Worm (Caenorhabditis elegans) whole organism, L4 larva: ENCODE data around the gene srt-41.

ENCODE experiments used
- D1046.2 ChIP-seq: fragments of 200-800 bp; sonication (Bioruptor generic); IDR thresholded peaks from 2 replicates; pipeline ENCODE4 v1.3.6; 2022; ENCODE audit warnings: missing genetic modification characterization, missing compliant biosample characterization
- Y48G9A.11 ChIP-seq: fragments of 200-800 bp; sonication (Bioruptor generic); IDR thresholded peaks from 2 replicates; pipeline ENCODE4 v1.3.6; 2022; ENCODE audit warnings: missing genetic modification reagents, missing genetic modification characterization, missing compliant biosample characterization
- Y5F2A.4 ChIP-seq: fragments of 200-800 bp; sonication (Bioruptor generic); optimal IDR thresholded peaks from 2 replicates; lab custom pipeline; 2018; ENCODE audit warnings: mild to moderate bottlenecking, missing genetic modification characterization, missing compliant biosample characterization
- aha-1 ChIP-seq: fragments of 150-350 bp; peaks from one replicate; lab custom pipeline; 2014; ENCODE audit warnings: missing biosample characterization, missing genetic modification characterization
- ceh-20 ChIP-seq: fragments of 200-800 bp; sonication (Bioruptor generic); IDR thresholded peaks from 2 replicates; pipeline ENCODE4 v1.3.6; 2022; ENCODE audit warnings: missing genetic modification reagents, missing genetic modification characterization, missing compliant biosample characterization
- ceh-82 ChIP-seq: sonication (generic microtip); optimal IDR thresholded peaks from 2 replicates; lab custom pipeline; 2017; ENCODE audit warnings: missing biosample characterization, missing genetic modification characterization
- ces-1 ChIP-seq: fragments of 150-350 bp; sonication (generic microtip); optimal IDR thresholded peaks from 4 replicates; lab custom pipeline; 2014; ENCODE audit warnings: missing biosample characterization, missing genetic modification reagents, missing genetic modification characterization
- ctbp-1 ChIP-seq: fragments of 200-800 bp; sonication (Bioruptor generic); IDR thresholded peaks from 2 replicates; pipeline ENCODE4 v1.3.6; 2022; ENCODE audit warnings: missing genetic modification reagents, missing genetic modification characterization, missing compliant biosample characterization
- daf-16 ChIP-seq, 3 experiments: sonication (generic microtip); optimal IDR thresholded peaks; 2 replicates each; lab custom pipeline; 2016 to 2017; ENCODE audit warnings: missing genetic modification characterization in 3 of 3, missing genetic modification reagents in 3 of 3, mild to moderate bottlenecking in 2 of 3, missing compliant biosample characterization in 2 of 3, missing biosample characterization in 1 of 3, moderate library complexity in 1 of 3
- daf-19 ChIP-seq: fragments of 200-800 bp; sonication (Bioruptor generic); conservative IDR thresholded peaks from 2 replicates; pipeline ENCODE4 v1.3.6; 2022; ENCODE audit warnings: missing genetic modification characterization, missing compliant biosample characterization
- daf-8 ChIP-seq: fragments of 200-800 bp; sonication (Bioruptor generic); IDR thresholded peaks from 2 replicates; pipeline ENCODE4 v1.3.6; 2022; ENCODE audit warnings: missing genetic modification characterization, missing compliant biosample characterization
- dpl-1 ChIP-seq: fragments of 150-350 bp; optimal IDR thresholded peaks from 2 replicates; lab custom pipeline; 2014; ENCODE audit warnings: missing biosample characterization, missing genetic modification reagents, missing genetic modification characterization
- dve-1 ChIP-seq: sonication (generic microtip); optimal IDR thresholded peaks from 2 replicates; lab custom pipeline; 2017; ENCODE audit warnings: antibody characterized with exemption, mild to moderate bottlenecking, missing genetic modification characterization, missing compliant biosample characterization; ENCODE audit not compliant: insufficient read depth
- gei-8 ChIP-seq: fragments of 200-800 bp; sonication (Bioruptor generic); optimal IDR thresholded peaks from 2 replicates; lab custom pipeline; 2018; ENCODE audit warnings: mild to moderate bottlenecking, missing genetic modification characterization, missing compliant biosample characterization
- hif-1 ChIP-seq, 2 experiments: sonication (generic microtip); optimal IDR thresholded peaks; 2 replicates each; lab custom pipeline; 2016 to 2017; ENCODE audit warnings: missing compliant biosample characterization in 2 of 2, missing genetic modification characterization in 2 of 2, missing genetic modification reagents in 2 of 2, missing genotype in 2 of 2, mild to moderate bottlenecking in 1 of 2
- hlh-11 ChIP-seq: fragments of 200-800 bp; sonication (Bioruptor generic); optimal IDR thresholded peaks from 2 replicates; lab custom pipeline; 2018; ENCODE audit warnings: mild to moderate bottlenecking, missing genetic modification characterization, missing compliant biosample characterization
- hlh-30 ChIP-seq: sonication (generic microtip); optimal IDR thresholded peaks from 2 replicates; lab custom pipeline; 2017; ENCODE audit warnings: antibody characterized with exemption, mild to moderate bottlenecking, missing genetic modification characterization, missing compliant biosample characterization; ENCODE audit not compliant: insufficient read depth
- hmg-1.1 ChIP-seq: fragments of 200-800 bp; sonication (Bioruptor generic); IDR thresholded peaks from 2 replicates; pipeline ENCODE4 v1.3.6; 2022; ENCODE audit warnings: missing genetic modification reagents, missing genetic modification characterization, missing compliant biosample characterization
- lim-7 ChIP-seq: fragments of 200-800 bp; sonication (Bioruptor generic); IDR thresholded peaks from 2 replicates; pipeline ENCODE4 v1.3.6; 2022; ENCODE audit warnings: missing genetic modification characterization, missing compliant biosample characterization
- lin-1 ChIP-seq: fragments of 200-800 bp; sonication (Bioruptor generic); IDR thresholded peaks from 2 replicates; pipeline ENCODE4 v1.3.6; 2022; ENCODE audit warnings: missing genetic modification reagents, missing genetic modification characterization, missing compliant biosample characterization
- lin-13 ChIP-seq: fragments of 150-350 bp; optimal IDR thresholded peaks from 2 replicates; lab custom pipeline; 2014; ENCODE audit warnings: missing biosample characterization, missing genetic modification reagents, missing genetic modification characterization
- lin-38 ChIP-seq: fragments of 200-800 bp; sonication (Bioruptor generic); IDR thresholded peaks from 2 replicates; pipeline ENCODE4 v1.3.6; 2022; ENCODE audit warnings: missing genetic modification reagents, missing genetic modification characterization, missing compliant biosample characterization
- lsy-2 ChIP-seq, 2 experiments: fragments of 150-350 bp in 1 of 2; sonication (generic microtip) in 1 of 2; optimal IDR thresholded peaks; 2 replicates each; lab custom pipeline; 2014 to 2017; ENCODE audit warnings: missing biosample characterization in 2 of 2, missing genetic modification characterization in 2 of 2
- madf-5 ChIP-seq, 2 experiments: fragments of 200-800 bp; sonication (Bioruptor generic); IDR thresholded peaks; 2 replicates each; pipeline ENCODE4 v1.3.6; 2022; ENCODE audit warnings: missing compliant biosample characterization in 2 of 2, missing genetic modification characterization in 2 of 2
- madf-9 ChIP-seq: fragments of 200-800 bp; sonication (Bioruptor generic); conservative IDR thresholded peaks from 2 replicates; pipeline ENCODE4 v1.3.6; 2022; ENCODE audit warnings: missing genetic modification reagents, missing genetic modification characterization, missing compliant biosample characterization
- mdt-29 ChIP-seq: fragments of 200-800 bp; sonication (Bioruptor generic); IDR thresholded peaks from 2 replicates; pipeline ENCODE4 v1.3.6; 2022; ENCODE audit warnings: missing genetic modification reagents, missing genetic modification characterization, missing compliant biosample characterization
- mep-1 ChIP-seq: fragments of 150-350 bp; sonication (generic microtip); optimal IDR thresholded peaks from 3 replicates; lab custom pipeline; 2014; ENCODE audit warnings: missing biosample characterization, missing genetic modification characterization
- mxl-3 ChIP-seq: fragments of 200-800 bp; sonication (Bioruptor generic); optimal IDR thresholded peaks from 2 replicates; lab custom pipeline; 2018; ENCODE audit warnings: mild to moderate bottlenecking, missing genetic modification characterization, missing compliant biosample characterization
- nhr-111 ChIP-seq: fragments of 200-800 bp; sonication (Bioruptor generic); optimal IDR thresholded peaks from 2 replicates; lab custom pipeline; 2018; ENCODE audit warnings: mild to moderate bottlenecking, missing genetic modification characterization, missing compliant biosample characterization
- nhr-237 ChIP-seq: sonication (generic microtip); optimal IDR thresholded peaks from 2 replicates; lab custom pipeline; 2017; ENCODE audit warnings: missing biosample characterization, missing genetic modification characterization
- nhr-42 ChIP-seq: fragments of 200-800 bp; sonication (Bioruptor generic); IDR thresholded peaks from 2 replicates; pipeline ENCODE4 v1.3.6; 2022; ENCODE audit warnings: missing genetic modification characterization, missing compliant biosample characterization
- nhr-48 ChIP-seq: sonication (generic microtip); optimal IDR thresholded peaks from 2 replicates; lab custom pipeline; 2016; ENCODE audit warnings: mild to moderate bottlenecking, missing genetic modification characterization, missing compliant biosample characterization
- pha-4 ChIP-seq, 2 experiments: fragments of 150-350 bp in 1 of 2; fragments of 200-800 bp in 1 of 2; sonication (Bioruptor generic) in 1 of 2; IDR thresholded peaks in 1 of 2; optimal IDR thresholded peaks in 1 of 2; 2 replicates each; pipeline versions ENCODE4 v1.3.6 to Lab custom; 2014 to 2022; ENCODE audit warnings: missing genetic modification characterization in 2 of 2, missing genetic modification reagents in 2 of 2, missing biosample characterization in 1 of 2, missing compliant biosample characterization in 1 of 2
- rbr-2 ChIP-seq: sonication (generic microtip); optimal IDR thresholded peaks from 2 replicates; lab custom pipeline; 2016; ENCODE audit warnings: missing genotype, missing genetic modification characterization, missing compliant biosample characterization
- saeg-2 ChIP-seq: fragments of 200-800 bp; sonication (Bioruptor generic); IDR thresholded peaks from 2 replicates; pipeline ENCODE4 v1.3.6; 2022; ENCODE audit warnings: missing genetic modification reagents, missing genetic modification characterization, missing compliant biosample characterization
- sdz-12 ChIP-seq: fragments of 200-800 bp; sonication (Bioruptor generic); optimal IDR thresholded peaks from 2 replicates; lab custom pipeline; 2018; ENCODE audit warnings: mild to moderate bottlenecking, missing genetic modification characterization, missing compliant biosample characterization
- unc-62 ChIP-seq, 3 experiments: fragments of 150-350 bp in 1 of 3; sonication (generic microtip); optimal IDR thresholded peaks in 2 of 3; peaks in 1 of 3; 1 replicate in 1 of 3; 2 replicates in 2 of 3; lab custom pipeline; 2014 to 2017; ENCODE audit warnings: missing biosample characterization in 3 of 3, missing genetic modification characterization in 3 of 3, missing genetic modification reagents in 3 of 3, missing genotype in 1 of 3
- zfp-3 ChIP-seq: fragments of 200-800 bp; sonication (Bioruptor generic); conservative IDR thresholded peaks from 2 replicates; pipeline ENCODE4 v1.3.6; 2022; ENCODE audit warnings: missing genetic modification reagents, missing genetic modification characterization, missing compliant biosample characterization
- ztf-7 ChIP-seq: fragments of 150-350 bp; optimal IDR thresholded peaks from 2 replicates; lab custom pipeline; 2014; ENCODE audit warnings: missing biosample characterization, missing genetic modification characterization

Gene srt-41

DNA sequence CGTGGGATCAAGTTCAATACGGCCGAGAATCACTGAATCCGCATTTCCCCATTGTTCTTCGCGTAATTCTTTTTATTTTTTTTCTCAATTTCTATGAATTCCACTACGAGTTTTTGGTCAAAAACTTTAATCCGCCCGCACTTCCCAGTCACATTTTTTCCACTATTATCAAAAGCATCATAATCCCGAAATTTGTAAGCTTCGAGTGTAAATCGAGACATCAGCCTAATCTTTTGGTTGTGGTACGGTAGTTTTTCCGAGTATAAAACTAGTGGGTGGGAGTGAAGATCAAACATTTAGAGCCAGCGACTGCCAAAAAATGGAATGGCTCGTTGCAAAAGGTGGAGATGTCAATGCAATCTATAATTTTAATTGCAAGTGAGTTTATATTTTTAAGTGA is 4.2 kb upstream of the srt-41 start, which contains the start of gene srt-42:
TSS of gene srt-42 (plus strand) at position 301 of the 400 bp plus-strand sequence.
- TF ChIP-seq madf-9 (GFP tag; lab: Robert Waterston, UW) (no peak), lim-7 (GFP tag; lab: Robert Waterston, UW) (no peak)

DNA sequence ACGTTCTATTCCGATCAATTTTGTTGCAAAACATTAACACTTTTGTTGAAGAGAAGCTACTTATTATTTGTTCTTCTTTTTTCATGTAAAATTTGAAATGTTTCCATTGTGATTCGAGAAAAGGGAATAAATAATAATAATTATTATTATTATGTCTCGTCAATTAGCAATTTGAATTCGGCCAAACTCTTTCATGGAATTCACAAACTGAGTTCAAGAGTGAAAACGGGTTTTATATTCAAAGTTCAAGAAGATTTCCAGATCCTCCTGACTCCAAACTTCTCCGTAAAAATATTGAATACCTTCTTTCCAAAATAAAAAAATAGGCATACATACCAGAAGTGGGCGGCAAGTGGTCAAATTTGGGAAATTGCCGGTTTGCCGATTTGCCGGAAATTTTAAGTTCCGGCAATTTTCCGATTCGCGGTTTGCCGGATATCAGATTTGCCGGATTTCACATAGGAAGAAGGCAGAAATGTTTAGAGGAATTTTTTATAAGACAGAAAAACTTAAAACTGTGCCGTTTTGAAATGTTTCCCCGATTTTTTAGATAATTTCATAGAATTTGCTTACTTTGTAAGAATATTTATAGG is 2.9 kb upstream of the srt-41 start:
- TF ChIP-seq mxl-3 (peak; percentile 31), pha-4 (GFP tag; IDR thresholded peaks at IDR 0.05; lab: Robert Waterston, UW) (no peak), pha-4 (tag; optimal IDR thresholded peaks at IDR 0.05; lab: Kevin White, UChicago) (peak; percentile 56), aha-1 (peak; percentile 44), daf-8 (GFP tag; lab: Robert Waterston, UW) (no peak), zfp-3 (peak; percentile 46; the same call in 1 of the 2 replicates), lim-7 (GFP tag; lab: Robert Waterston, UW) (0 out of 2 replicates have a peak, but pooled peaks have one; percentile 19), hlh-11 (tag; lab: Kevin White, UChicago) (peak; percentile 3), nhr-42 (GFP tag; lab: Robert Waterston, UW) (no peak), daf-16 (GFP tag; optimal IDR thresholded peaks at IDR 0.05; lab: Kevin White, UChicago) (no peak), daf-16 (tag; optimal IDR thresholded peaks at IDR 0.05; lab: Kevin White, UChicago) (peak; percentile 14)

DNA sequence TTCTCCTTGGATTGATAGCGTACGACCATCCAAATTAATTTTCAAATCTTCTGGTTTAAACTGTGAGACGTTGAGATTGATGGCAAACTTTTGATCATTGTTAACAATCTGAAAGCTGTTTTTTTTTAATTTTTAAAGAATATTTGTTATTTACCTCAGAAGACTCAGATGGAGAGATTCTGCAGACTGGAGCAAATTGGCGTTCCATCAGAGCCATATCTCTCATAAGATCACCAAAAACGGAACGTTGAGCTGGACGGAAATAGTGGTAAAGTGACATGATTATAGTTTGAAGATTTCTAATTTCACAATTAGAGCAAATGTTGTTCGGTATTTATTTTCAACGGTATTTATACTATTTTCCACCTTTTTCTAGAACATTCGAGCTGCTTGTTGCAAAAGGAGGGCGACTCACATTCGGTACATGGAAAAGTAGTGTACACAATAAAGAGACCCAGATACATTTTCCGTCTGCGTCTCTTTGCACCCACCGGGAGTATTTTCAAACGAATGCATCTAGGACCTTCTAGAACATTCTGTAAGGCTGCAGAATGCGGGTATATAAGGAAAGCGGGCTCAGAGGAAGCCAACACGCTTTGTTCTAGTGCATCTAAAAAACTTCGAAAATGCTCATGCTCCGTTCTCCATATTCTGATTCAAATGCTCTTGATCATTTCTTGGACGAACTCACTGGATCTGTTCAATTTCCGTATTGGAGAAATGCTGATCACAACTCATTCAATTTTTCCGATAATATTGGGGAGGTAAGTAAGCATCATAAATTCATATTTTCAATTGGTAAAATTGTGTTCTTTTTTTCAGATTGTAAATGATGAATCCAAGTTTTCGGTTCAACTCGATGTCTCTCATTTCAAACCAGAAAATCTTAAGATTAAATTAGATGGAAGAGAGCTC is 2.0 kb upstream of the srt-41 start, which contains the start of the genes hsp-16.2 and hsp-16.41:
TSS of gene hsp-16.2 (minus strand) at position 313 of the 915 bp plus-strand sequence.
TSS of gene hsp-16.41 (plus strand) at position 534 of the 915 bp plus-strand sequence.
- TF ChIP-seq dpl-1 (GFP tag; lab: Kevin White, UChicago), result peak; percentile 27
- TF ChIP-seq Y5F2A.4 (GFP tag; lab: Kevin White, UChicago), result no peak
- peak; percentile 45 for TF ChIP-seq lin-38 (GFP tag; lab: Robert Waterston, UW)
- TF ChIP-seq daf-19 (GFP tag; lab: Robert Waterston, UW), result no peak
- peak; percentile 59; the same call in 1 of the 2 replicates for TF ChIP-seq ctbp-1 (GFP tag; lab: Robert Waterston, UW)
- 0 out of 2 replicates have a peak, but pooled peaks have one; percentile 38 for TF ChIP-seq D1046.2 (GFP tag; lab: Robert Waterston, UW)
- peak; percentile 34 for TF ChIP-seq ztf-7 (tag; lab: Kevin White, UChicago)
- no peak for TF ChIP-seq aha-1
- TF ChIP-seq nhr-42 (GFP tag; lab: Robert Waterston, UW), result no peak
- peak in 1 of 2 experiments; percentile 77 for TF ChIP-seq lsy-2 (tag; optimal IDR thresholded peaks at IDR 0.05; lab: Kevin White, UChicago)
- no peak for TF ChIP-seq lin-13 (GFP tag; lab: Kevin White, UChicago)
- TF ChIP-seq mxl-3, result peak; percentile 46
- TF ChIP-seq ceh-82 (tag; lab: Kevin White, UChicago), result no peak
- TF ChIP-seq pha-4 (GFP tag; IDR thresholded peaks at IDR 0.05; lab: Robert Waterston, UW), result peak; percentile 64
- TF ChIP-seq pha-4 (tag; optimal IDR thresholded peaks at IDR 0.05; lab: Kevin White, UChicago), result no peak
- peak; percentile 59 for TF ChIP-seq rbr-2 (tag; lab: Kevin White, UChicago)
- TF ChIP-seq nhr-111, result no peak
- TF ChIP-seq unc-62 (GFP tag; optimal IDR thresholded peaks at IDR 0.05 in 1 of 2; lab: Kevin White, UChicago), result peak in 1 of 2 experiments; percentile 29
- no peak for TF ChIP-seq unc-62 (tag; optimal IDR thresholded peaks at IDR 0.05; lab: Kevin White, UChicago)
- TF ChIP-seq sdz-12, result peak; percentile 52
- peak; percentile 94 for TF ChIP-seq nhr-48 (tag; lab: Kevin White, UChicago)
- TF ChIP-seq Y48G9A.11 (GFP tag; lab: Robert Waterston, UW), result no peak
- no peak for TF ChIP-seq hif-1 (tag; optimal IDR thresholded peaks at IDR 0.05; lab: Kevin White, UChicago)
- TF ChIP-seq hlh-11 (tag; lab: Kevin White, UChicago), result peak; percentile 73
- peak; percentile 40 for TF ChIP-seq hlh-30
- TF ChIP-seq mdt-29 (GFP tag; lab: Robert Waterston, UW), result peak; percentile 97
- peak; percentile 53 for TF ChIP-seq hmg-1.1 (GFP tag; lab: Robert Waterston, UW)
- 0 out of 2 replicates have a peak, but pooled peaks have one; percentile 45 for TF ChIP-seq saeg-2 (GFP tag; lab: Robert Waterston, UW)
- 0 out of 4 replicates have a peak, but pooled peaks of 1 of the 2 experiments have one; percentile 42 for TF ChIP-seq madf-5 (GFP tag; IDR thresholded peaks at IDR 0.05; lab: Robert Waterston, UW)
- no peak for TF ChIP-seq gei-8 (GFP tag; lab: Kevin White, UChicago)
- TF ChIP-seq lin-1 (GFP tag; lab: Robert Waterston, UW), result no peak; the same call in 1 of the 2 replicates
- no peak for TF ChIP-seq zfp-3
- peak; percentile 60; the same call in 1 of the 2 replicates for TF ChIP-seq ceh-20 (GFP tag; lab: Robert Waterston, UW)
- TF ChIP-seq daf-16 (GFP tag; optimal IDR thresholded peaks at IDR 0.05; lab: Kevin White, UChicago), result peak in 1 of 2 experiments; percentile 90
- TF ChIP-seq daf-16 (tag; optimal IDR thresholded peaks at IDR 0.05; lab: Kevin White, UChicago), result peak; percentile 77
- TF ChIP-seq ces-1, result no peak
- peak; percentile 66 for TF ChIP-seq dve-1 (tag; lab: Kevin White, UChicago)
- no peak for TF ChIP-seq nhr-237
- TF ChIP-seq mep-1 (tag; lab: Kevin White, UChicago), result peak; percentile 23
